Fruit fly (Drosophila melanogaster): ENCODE measurements around the gene Mur29B.

Gene Mur29B

DNA sequence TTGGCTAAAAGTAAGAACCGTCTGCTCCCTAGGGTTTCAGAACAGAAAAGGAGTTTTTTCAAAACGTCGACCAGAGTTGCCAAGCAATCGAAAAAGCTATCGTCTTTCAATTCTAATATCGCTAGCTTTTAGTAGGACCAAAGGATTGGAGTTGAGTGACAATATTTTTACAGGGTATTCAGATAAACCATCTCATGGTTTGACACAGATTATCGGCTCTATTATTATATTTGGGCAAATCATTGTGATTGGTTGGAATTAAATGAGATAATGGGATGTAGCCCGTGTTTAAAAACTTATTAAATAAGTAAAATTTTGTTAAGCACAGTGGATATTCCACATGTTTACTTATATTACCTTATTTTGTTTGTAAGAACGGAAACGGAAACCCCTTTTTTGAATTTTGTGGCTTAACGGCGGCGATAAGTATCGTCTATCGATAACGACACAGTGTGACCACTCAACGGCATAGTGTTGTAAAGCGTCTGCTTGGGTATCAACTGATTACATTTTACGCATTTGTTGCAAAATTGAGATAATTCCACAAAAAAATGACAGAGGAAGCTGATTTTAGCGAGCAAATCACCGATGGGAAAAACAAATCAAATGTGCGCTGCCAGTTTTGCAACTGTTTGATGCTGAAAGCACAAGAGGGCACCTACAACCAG lies 32.0 kb upstream of the Mur29B start, which contains the start of the genes mtsh and strat (continued):
- TF ChIP-seq NC2β (GFP tag; optimal IDR thresholded peaks at IDR 0.05): peak; percentile 49
- no peak for TF ChIP-seq CG3838 (GFP tag; optimal IDR thresholded peaks at IDR 0.05)
- TF ChIP-seq lola (GFP tag; optimal IDR thresholded peaks at IDR 0.05): peak in 1 of 3 experiments; percentile 19
- peak; percentile 96 for TF ChIP-seq stwl (tag; optimal IDR thresholded peaks at IDR 0.05)
- no peak for TF ChIP-seq Adf1 (GFP tag; IDR thresholded peaks at IDR 0.05)
- TF ChIP-seq CG2120 (GFP tag; optimal IDR thresholded peaks at IDR 0.05): peak; percentile 59
- peak; percentile 10 to 23 for TF ChIP-seq chif (GFP tag; optimal IDR thresholded peaks at IDR 0.05)
- peak; percentile 58; the same call in 1 of the 3 replicates for TF ChIP-seq ken (GFP tag; IDR thresholded peaks at IDR 0.05)
- TF ChIP-seq vvl (GFP tag; IDR thresholded peaks at IDR 0.05): peak; percentile 76
- TF ChIP-seq ab (GFP tag; optimal IDR thresholded peaks at IDR 0.05): no peak
- no peak for TF ChIP-seq CG2202 (tag; optimal IDR thresholded peaks at IDR 0.05)
- no peak for TF ChIP-seq NK7.1 (GFP tag; optimal IDR thresholded peaks at IDR 0.05)
- TF ChIP-seq CG2875 (GFP tag; optimal IDR thresholded peaks at IDR 0.05): peak; percentile 6
- no peak for TF ChIP-seq CTCF (GFP tag; optimal IDR thresholded peaks at IDR 0.05)
- no peak for TF ChIP-seq shn (GFP tag; optimal IDR thresholded peaks at IDR 0.05)
- TF ChIP-seq YL-1 (GFP tag; optimal IDR thresholded peaks at IDR 0.05): peak; percentile 52
- TF ChIP-seq CG14441 (GFP tag; IDR thresholded peaks at IDR 0.05): peak; percentile 59
- TF ChIP-seq CG8924 (tag; optimal IDR thresholded peaks at IDR 0.05): peak; percentile 16
- TF ChIP-seq usp (GFP tag; optimal IDR thresholded peaks at IDR 0.05): no peak
- TF ChIP-seq hb (GFP tag; IDR thresholded peaks at IDR 0.05; ENCODE audit: partially characterized antibody): no peak
- TF ChIP-seq Mrtf (GFP tag; IDR thresholded peaks at IDR 0.05): no peak
- TF ChIP-seq Spps (tag; optimal IDR thresholded peaks at IDR 0.05): peak; percentile 18
- no peak for TF ChIP-seq sisA (GFP tag; IDR thresholded peaks at IDR 0.05)
- peak; percentile 89 for TF ChIP-seq ci (GFP tag; IDR thresholded peaks at IDR 0.05)
- TF ChIP-seq CG5245 (GFP tag; optimal IDR thresholded peaks at IDR 0.05): peak; percentile 22
- TF ChIP-seq Hmr (GFP tag; optimal IDR thresholded peaks at IDR 0.05): peak; percentile 78
- peak; percentile 70 for TF ChIP-seq CG2712 (tag; optimal IDR thresholded peaks at IDR 0.05)
- TF ChIP-seq tna (GFP tag; IDR thresholded peaks at IDR 0.05; ENCODE audit: partially characterized antibody): peak; percentile 7; the same call in 1 of the 2 replicates
- peak; percentile 45 for TF ChIP-seq D19B (GFP tag; optimal IDR thresholded peaks at IDR 0.05)
- TF ChIP-seq sd (tag; optimal IDR thresholded peaks at IDR 0.05): no peak
- TF ChIP-seq wek (GFP tag; optimal IDR thresholded peaks at IDR 0.05): peak; percentile 3
- peak; percentile 44 for TF ChIP-seq exex (tag; optimal IDR thresholded peaks at IDR 0.05)
- TF ChIP-seq Ptx1 (GFP tag; IDR thresholded peaks at IDR 0.05): no peak; the same call in 1 of the 2 replicates
- no peak for TF ChIP-seq CG17612 (GFP tag; IDR thresholded peaks at IDR 0.05)
- peak; percentile 84 for TF ChIP-seq CG7987 (GFP tag; optimal IDR thresholded peaks at IDR 0.05)
- TF ChIP-seq TFAM (GFP tag; optimal IDR thresholded peaks at IDR 0.05): peak; percentile 21
- peak; percentile 30 for TF ChIP-seq lbe (GFP tag; optimal IDR thresholded peaks at IDR 0.05)
- TF ChIP-seq CG18619 (GFP tag; optimal IDR thresholded peaks at IDR 0.05): peak; percentile 31
- TF ChIP-seq CG1832 (GFP tag; optimal IDR thresholded peaks at IDR 0.05): no peak
- peak; percentile 56 for TF ChIP-seq chm (GFP tag; IDR thresholded peaks at IDR 0.05)
- no peak for TF ChIP-seq CG2889 (GFP tag; IDR thresholded peaks at IDR 0.05)
- TF ChIP-seq klu (GFP tag; IDR thresholded peaks at IDR 0.05): no peak
- TF ChIP-seq sob (GFP tag; IDR thresholded peaks at IDR 0.05): peak; percentile 76
- TF ChIP-seq Doc3 (GFP tag; IDR thresholded peaks at IDR 0.05; ENCODE audit: partially characterized antibody): no peak; the same call in 2 of the 3 replicates
- no peak for TF ChIP-seq da (GFP tag; optimal IDR thresholded peaks at IDR 0.05)
- TF ChIP-seq CG10543 (GFP tag; optimal IDR thresholded peaks at IDR 0.05): peak; percentile 2
- no peak; the same call in 1 of the 2 replicates for TF ChIP-seq CG32772 (GFP tag; IDR thresholded peaks at IDR 0.05)
- TF ChIP-seq Side (GFP tag; optimal IDR thresholded peaks at IDR 0.05): peak; percentile 72
- peak; percentile 41; the same call in 2 of the 3 replicates for TF ChIP-seq tgo (GFP tag; IDR thresholded peaks at IDR 0.05)
- peak; percentile 57 for TF ChIP-seq maf-S (GFP tag; optimal IDR thresholded peaks at IDR 0.05)
- no peak for TF ChIP-seq CG16815 (GFP tag; optimal IDR thresholded peaks at IDR 0.05)
